Fruit fly (Drosophila melanogaster) S2 (cell line): ENCODE results near the gene CG32119.

ENCODE experiments used
- CG8478 ChIP-seq: fragments of >200 bp; optimal IDR thresholded peaks from 2 replicates; lab custom pipeline; 2018
- CTCF ChIP-seq, 2 experiments: fragments of >200 bp; optimal IDR thresholded peaks; 2 replicates each; lab custom pipeline; 2018

- TF ChIP-seq CG8478 (lab: Kevin White, UChicago), result no peak
- no peak for TF ChIP-seq CTCF (optimal IDR thresholded peaks at IDR 0.05; lab: Kevin White, UChicago)
Measured at dm6 chr3L:13211085-13211759, 37.3 kb downstream of the CG32119 start.
